Fruit fly (Drosophila melanogaster) whole organism, adult: ENCODE data around the gene CG7766.
"Not testable (repeated sequence)": the region's sequence is repeated elsewhere in the genome, so short reads cannot be mapped to it uniquely, and the experiment has no call there.

ENCODE experiments used
- CG11617 ChIP-seq: fragments of 200-800 bp; sonication (Bioruptor generic); optimal IDR thresholded peaks from 2 replicates; lab custom pipeline; 2017; ENCODE audit warnings: mild to moderate bottlenecking, missing biosample characterization, missing genetic modification reagents, missing genetic modification characterization
- CG12768 ChIP-seq: fragments of 200-800 bp; sonication (Bioruptor generic); optimal IDR thresholded peaks from 2 replicates; lab custom pipeline; 2017; ENCODE audit warnings: missing biosample characterization, missing genetic modification characterization, mild to moderate bottlenecking, moderate library complexity, missing genetic modification reagents
- CG14711 ChIP-seq: fragments of 200-800 bp; sonication (Bioruptor generic); optimal IDR thresholded peaks from 2 replicates; lab custom pipeline; 2018; ENCODE audit warnings: missing biosample characterization, mild to moderate bottlenecking, missing genetic modification characterization, moderate library complexity
- CG1620 ChIP-seq: fragments of 200-800 bp; sonication (Bioruptor generic); optimal IDR thresholded peaks from 2 replicates; lab custom pipeline; 2016; ENCODE audit warnings: missing biosample characterization, missing genetic modification characterization
- CG33017 ChIP-seq: fragments of 200-800 bp; sonication (Bioruptor generic); optimal IDR thresholded peaks from 2 replicates; lab custom pipeline; 2018; ENCODE audit warnings: missing biosample characterization, mild to moderate bottlenecking, missing genetic modification characterization, moderate library complexity
- CG5204 ChIP-seq: fragments of 200-800 bp; sonication (Bioruptor generic); optimal IDR thresholded peaks from 2 replicates; lab custom pipeline; 2016; ENCODE audit warnings: missing biosample characterization, missing genetic modification characterization
- CG7045 ChIP-seq: fragments of 200-800 bp; sonication (Bioruptor generic); optimal IDR thresholded peaks from 2 replicates; lab custom pipeline; 2017; ENCODE audit warnings: missing biosample characterization, mild to moderate bottlenecking, missing genetic modification characterization
- CG7101 ChIP-seq: fragments of 200-800 bp; sonication (Bioruptor generic); optimal IDR thresholded peaks from 2 replicates; lab custom pipeline; 2018; ENCODE audit warnings: missing biosample characterization, mild to moderate bottlenecking, missing genetic modification characterization, moderate library complexity
- Clk ChIP-seq: fragments of 200-800 bp; sonication (Bioruptor generic); optimal IDR thresholded peaks from 2 replicates; lab custom pipeline; 2017; ENCODE audit warnings: missing biosample characterization, missing genetic modification characterization
- Crg-1 ChIP-seq: fragments of 200-800 bp; sonication (Bioruptor generic); optimal IDR thresholded peaks from 2 replicates; lab custom pipeline; 2016; ENCODE audit warnings: missing biosample characterization, missing genetic modification characterization
- Hr96 ChIP-seq: fragments of 200-800 bp; sonication (Bioruptor generic); optimal IDR thresholded peaks from 2 replicates; lab custom pipeline; 2016; ENCODE audit warnings: missing biosample characterization, missing genetic modification characterization
- Mnt ChIP-seq: fragments of 200-800 bp; sonication (Bioruptor generic); optimal IDR thresholded peaks from 2 replicates; lab custom pipeline; 2016; ENCODE audit warnings: missing biosample characterization, mild to moderate bottlenecking, missing genetic modification characterization
- bab1 ChIP-seq: fragments of 200-800 bp; sonication (Bioruptor generic); optimal IDR thresholded peaks from 3 replicates; lab custom pipeline; 2019; ENCODE audit warnings: missing biosample characterization, mild to moderate bottlenecking, missing genetic modification characterization, moderate library complexity
- cic ChIP-seq: fragments of 200-800 bp; sonication (Bioruptor generic); optimal IDR thresholded peaks from 2 replicates; lab custom pipeline; 2017; ENCODE audit warnings: missing biosample characterization, mild to moderate bottlenecking, missing genetic modification characterization, moderate library complexity
- cnc ChIP-seq, 2 experiments: fragments of >200 bp; optimal IDR thresholded peaks; 2 replicates each; lab custom pipeline; 2017
- kay ChIP-seq: fragments of 200-800 bp; sonication (Bioruptor generic); peaks from one replicate; lab custom pipeline; 2016; ENCODE audit warnings: missing biosample characterization, missing genetic modification characterization, borderline replicate concordance
- ovo ChIP-seq: fragments of 200-800 bp; sonication (Bioruptor generic); optimal IDR thresholded peaks from 2 replicates; lab custom pipeline; 2016; ENCODE audit warnings: missing biosample characterization, missing genetic modification characterization
- pad ChIP-seq: fragments of 200-800 bp; sonication (Bioruptor generic); optimal IDR thresholded peaks from 3 replicates; lab custom pipeline; 2017; ENCODE audit warnings: missing biosample characterization, missing genetic modification characterization, mild to moderate bottlenecking, moderate library complexity, missing genetic modification reagents
- tj ChIP-seq: fragments of 200-800 bp; sonication (Bioruptor generic); optimal IDR thresholded peaks from 3 replicates; lab custom pipeline; 2017; ENCODE audit warnings: missing biosample characterization, mild to moderate bottlenecking, missing genetic modification characterization, moderate library complexity
- toe ChIP-seq: fragments of 200-800 bp; sonication (Bioruptor generic); optimal IDR thresholded peaks from 2 replicates; lab custom pipeline; 2016; ENCODE audit warnings: missing biosample characterization, missing genetic modification characterization

CG7766 gene

dm6 chrX:9086702-9087179 lies 16.8 kb downstream of the CG7766 start, which contains the start of gene CG32706:
TSS of gene CG32706 (plus strand) at chrX:9087129.
- TF ChIP-seq CG5204 (GFP tag; lab: Kevin White, UChicago); Hr96 (GFP tag; lab: Kevin White, UChicago); CG33017 (tag; lab: Kevin White, UChicago): not testable (repeated sequence)

dm6 chrX:9085726-9086125 lies 17.8 kb downstream of the CG7766 start, which contains the start of gene CG32708:
TSS of gene CG32708 (plus strand) at chrX:9085932.
- TF ChIP-seq CG14711 (tag; lab: Kevin White, UChicago) = no peak
- no peak for TF ChIP-seq CG7101 (tag; lab: Kevin White, UChicago)
- no peak for TF ChIP-seq kay
- TF ChIP-seq ovo (GFP tag; lab: Kevin White, UChicago) = no peak
- no peak for TF ChIP-seq tj (GFP tag; lab: Kevin White, UChicago)
- no peak for TF ChIP-seq cnc (optimal IDR thresholded peaks at IDR 0.05; lab: Kevin White, UChicago)
- TF ChIP-seq Crg-1 (GFP tag; lab: Kevin White, UChicago) = no peak
- TF ChIP-seq Mnt = peak; percentile 43
- no peak for TF ChIP-seq CG33017 (tag; lab: Kevin White, UChicago)
- TF ChIP-seq bab1 (GFP tag; lab: Kevin White, UChicago) = peak; percentile 66
- TF ChIP-seq CG11617 = no peak
- no peak for TF ChIP-seq CG7045
- TF ChIP-seq Clk (GFP tag; lab: Kevin White, UChicago) = no peak
- TF ChIP-seq pad (GFP tag; lab: Kevin White, UChicago) = no peak
- TF ChIP-seq CG1620 (GFP tag; lab: Kevin White, UChicago) = no peak

dm6 chrX:9082600-9082999 lies 20.9 kb downstream of the CG7766 start, which contains the start of gene APC4:
TSS of gene APC4 (plus strand) at chrX:9082931.
- TF ChIP-seq ovo (GFP tag; lab: Kevin White, UChicago) (no peak), CG5204 (GFP tag; lab: Kevin White, UChicago) (no peak), CG12768 (GFP tag; lab: Kevin White, UChicago) (no peak), CG7101 (tag; lab: Kevin White, UChicago) (peak; percentile 33), CG11617 (peak; percentile 26), pad (GFP tag; lab: Kevin White, UChicago) (peak; percentile 31), Clk (GFP tag; lab: Kevin White, UChicago) (no peak), CG7045 (no peak), tj (GFP tag; lab: Kevin White, UChicago) (peak; percentile 20), toe (peak; percentile 65), Crg-1 (GFP tag; lab: Kevin White, UChicago) (no peak), CG1620 (GFP tag; lab: Kevin White, UChicago) (peak; percentile 9), kay (no peak), CG14711 (tag; lab: Kevin White, UChicago) (peak; percentile 2), CG33017 (tag; lab: Kevin White, UChicago) (no peak), Hr96 (GFP tag; lab: Kevin White, UChicago) (no peak), Mnt (no peak), cnc (optimal IDR thresholded peaks at IDR 0.05; lab: Kevin White, UChicago) (no peak), bab1 (GFP tag; lab: Kevin White, UChicago) (no peak), cic (no peak)

- TF ChIP-seq Hr96 (GFP tag; lab: Kevin White, UChicago) = no peak
- peak; percentile 59 for TF ChIP-seq CG1620 (GFP tag; lab: Kevin White, UChicago)
- TF ChIP-seq kay = no peak
- TF ChIP-seq CG7101 (tag; lab: Kevin White, UChicago) = peak; percentile 73
- peak; percentile 72 for TF ChIP-seq CG11617
- TF ChIP-seq cnc (optimal IDR thresholded peaks at IDR 0.05; lab: Kevin White, UChicago) = no peak
- no peak for TF ChIP-seq cic
- peak; percentile 20 for TF ChIP-seq CG33017 (tag; lab: Kevin White, UChicago)
- peak; percentile 97 for TF ChIP-seq Mnt
- TF ChIP-seq Crg-1 (GFP tag; lab: Kevin White, UChicago) = no peak
- TF ChIP-seq bab1 (GFP tag; lab: Kevin White, UChicago) = peak; percentile 90
- no peak for TF ChIP-seq Clk (GFP tag; lab: Kevin White, UChicago)
- TF ChIP-seq CG7045 = peak; percentile 40
- TF ChIP-seq tj (GFP tag; lab: Kevin White, UChicago) = peak; percentile 43
- TF ChIP-seq ovo (GFP tag; lab: Kevin White, UChicago) = no peak
- TF ChIP-seq pad (GFP tag; lab: Kevin White, UChicago) = peak; percentile 24
- TF ChIP-seq CG12768 (GFP tag; lab: Kevin White, UChicago) = peak; percentile 11
- TF ChIP-seq toe = peak; percentile 28
- peak; percentile 60 for TF ChIP-seq CG5204 (GFP tag; lab: Kevin White, UChicago)
- peak; percentile 79 for TF ChIP-seq CG14711 (tag; lab: Kevin White, UChicago)
Measured at dm6 chrX:9080962-9081361, 22.6 kb downstream of the CG7766 start, which contains the start of the genes CG7246 and HP1b. TSS of gene CG7246 (minus strand) at chrX:9081057. TSS of gene HP1b (plus strand) at chrX:9081063.

- TF ChIP-seq tj (GFP tag; lab: Kevin White, UChicago) (no peak), bab1 (GFP tag; lab: Kevin White, UChicago) (peak; percentile 27)
Measured at dm6 chrX:9078263-9078662, 25.3 kb downstream of the CG7766 start, which contains the start of gene CG44325. TSS of gene CG44325 (minus strand) at chrX:9078499.

- TF ChIP-seq Hr96 (GFP tag; lab: Kevin White, UChicago) (no peak), CG33017 (tag; lab: Kevin White, UChicago) (no peak), ovo (GFP tag; lab: Kevin White, UChicago) (no peak), CG14711 (tag; lab: Kevin White, UChicago) (no peak), toe (no peak), kay (no peak), Clk (GFP tag; lab: Kevin White, UChicago) (no peak), CG7045 (no peak), pad (GFP tag; lab: Kevin White, UChicago) (no peak), CG1620 (GFP tag; lab: Kevin White, UChicago) (no peak), bab1 (GFP tag; lab: Kevin White, UChicago) (no peak), CG12768 (GFP tag; lab: Kevin White, UChicago) (no peak), CG5204 (GFP tag; lab: Kevin White, UChicago) (no peak), Crg-1 (GFP tag; lab: Kevin White, UChicago) (no peak), CG7101 (tag; lab: Kevin White, UChicago) (no peak), Mnt (no peak), cnc (optimal IDR thresholded peaks at IDR 0.05; lab: Kevin White, UChicago) (no peak), tj (GFP tag; lab: Kevin White, UChicago) (no peak), CG11617 (no peak)
Measured at dm6 chrX:9077558-9077957, 26.0 kb downstream of the CG7766 start.
